Fruit fly (Drosophila melanogaster) S2 (cell line): ENCODE measurements around the gene Abd-B.
A peak's percentile ranks its signal among the peaks of the same experiment; 100 is the strongest.
"Not testable (repeated sequence)": the region's sequence is repeated elsewhere in the genome, so short reads cannot be mapped to it uniquely, and the experiment has no call there.

Source experiments
- CG8478 ChIP-seq: fragments of >200 bp; optimal IDR thresholded peaks from 2 replicates; lab custom pipeline; 2018
- CTCF ChIP-seq, 2 experiments: fragments of >200 bp; optimal IDR thresholded peaks; 2 replicates each; lab custom pipeline; 2018

Gene Abd-B

DNA sequence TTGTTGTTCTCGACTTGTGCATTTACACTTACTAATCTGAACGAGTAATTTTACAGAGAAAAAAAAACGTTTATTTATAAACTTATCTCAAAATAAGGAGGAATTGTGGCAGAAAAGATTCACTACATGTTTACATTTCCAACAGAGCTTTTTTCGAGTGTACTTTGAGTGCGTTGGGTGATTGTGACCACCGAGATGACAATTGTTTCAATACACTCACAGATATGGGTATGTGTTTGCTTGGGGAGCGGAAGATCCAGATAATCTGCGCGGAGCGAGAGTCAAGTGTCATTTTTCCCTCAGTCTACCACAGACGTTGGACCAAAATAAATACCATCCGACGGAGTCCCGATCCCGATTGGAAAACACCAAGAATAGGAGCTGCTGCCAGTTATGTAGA is 16.5 kb upstream of the Abd-B start, which contains the start of gene MESK4:
Gene MESK4 (plus strand): TSS at position 301 of the 400 bp plus-strand sequence.
- TF ChIP-seq CTCF (optimal IDR thresholded peaks at IDR 0.05; lab: Kevin White, UChicago); CG8478 (lab: Kevin White, UChicago): not testable (repeated sequence)

dm6 chr3R:16987924-16988298 is 15.9 kb upstream of the Abd-B start:
- TF ChIP-seq CG8478 (lab: Kevin White, UChicago) (no peak), CTCF (optimal IDR thresholded peaks at IDR 0.05; lab: Kevin White, UChicago) (no peak)

dm6 chr3R:16987220-16987923 is 15.3 kb upstream of the Abd-B start, which contains the start of gene CG18622:
Gene CG18622 (minus strand): TSS chr3R:16987732.
- TF ChIP-seq CG8478 (lab: Kevin White, UChicago) (no peak), CTCF (optimal IDR thresholded peaks at IDR 0.05; lab: Kevin White, UChicago) (no peak)

DNA sequence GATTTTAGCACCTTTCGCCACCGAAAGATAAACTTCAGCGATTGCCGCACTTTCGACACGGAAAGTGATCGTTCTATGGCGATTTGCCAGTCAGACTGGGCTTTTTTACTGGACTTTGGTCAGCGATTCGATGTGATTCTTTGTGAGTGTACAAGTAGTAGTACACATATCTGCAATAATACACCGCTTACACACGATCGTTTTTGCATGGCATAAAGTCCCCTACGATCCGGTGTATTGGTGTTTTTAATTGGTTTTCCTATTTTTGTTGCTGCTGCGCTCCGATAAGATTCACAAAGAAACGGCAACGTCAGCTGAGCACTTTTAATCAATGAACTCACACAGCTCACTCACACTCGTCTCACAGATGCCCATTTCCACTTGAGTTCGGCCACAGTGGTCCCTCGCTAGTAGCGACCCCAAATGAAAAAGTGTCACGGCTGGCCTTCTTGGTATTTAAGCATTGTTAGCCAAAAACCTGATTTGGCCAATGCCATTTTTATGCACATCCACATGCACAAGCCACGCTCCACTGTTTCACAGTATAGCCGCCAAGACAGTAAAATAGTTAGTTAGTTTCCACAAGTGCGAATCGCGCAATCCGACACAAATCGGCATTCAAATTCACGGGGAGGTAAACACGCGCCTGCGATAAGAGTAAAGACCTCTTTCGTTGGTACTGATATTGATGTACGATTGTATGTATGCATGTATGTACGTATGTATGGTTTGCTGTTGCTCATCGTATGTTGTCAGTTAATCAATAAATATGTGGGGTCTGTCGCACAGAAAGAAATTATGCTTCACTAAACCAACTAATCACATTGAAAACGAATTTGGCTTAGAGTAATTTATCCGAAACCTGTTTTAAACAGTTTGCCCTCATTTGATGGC is 14.4 kb upstream of the Abd-B start:
- no peak for TF ChIP-seq CTCF (optimal IDR thresholded peaks at IDR 0.05; lab: Kevin White, UChicago)
- no peak for TF ChIP-seq CG8478 (lab: Kevin White, UChicago)

dm6 chr3R:16985547-16985946 is 13.5 kb upstream of the Abd-B start:
- TF ChIP-seq CG8478 (lab: Kevin White, UChicago) = no peak
- TF ChIP-seq CTCF (optimal IDR thresholded peaks at IDR 0.05; lab: Kevin White, UChicago) = no peak

- TF ChIP-seq CG8478 (lab: Kevin White, UChicago) (no peak), CTCF (optimal IDR thresholded peaks at IDR 0.05; lab: Kevin White, UChicago) (no peak)
Observed at dm6 chr3R:16984221-16984620, 12.2 kb upstream of the Abd-B start.

DNA sequence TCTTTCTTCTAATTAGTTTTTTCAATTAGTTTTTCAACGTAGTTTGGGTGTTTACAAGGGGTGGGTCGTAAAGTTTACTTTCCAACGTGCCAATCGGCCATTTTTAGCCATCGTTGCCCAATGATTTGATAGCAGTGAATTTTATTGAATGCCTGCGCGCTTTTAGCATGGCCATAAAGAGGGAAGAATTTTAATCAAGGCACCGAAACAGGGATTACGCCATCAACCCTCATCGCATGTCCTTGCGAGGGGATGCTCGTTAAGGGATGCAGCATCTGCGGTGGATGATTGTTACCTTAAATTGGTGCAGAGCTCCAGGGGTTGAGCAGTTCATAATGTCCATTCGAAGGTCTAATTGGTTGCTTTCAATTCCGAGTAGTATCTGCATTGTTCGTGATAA is 11.0 kb upstream of the Abd-B start:
- TF ChIP-seq CTCF (optimal IDR thresholded peaks at IDR 0.05; lab: Kevin White, UChicago) (no peak), CG8478 (lab: Kevin White, UChicago) (no peak)

- TF ChIP-seq CG8478 (lab: Kevin White, UChicago) (no peak), CTCF (optimal IDR thresholded peaks at IDR 0.05; lab: Kevin White, UChicago) (no peak)
Observed at dm6 chr3R:16982108-16982707, 10.2 kb upstream of the Abd-B start, which contains the start of gene AhcyL2. Gene AhcyL2 (minus strand): TSS chr3R:16982158.

- TF ChIP-seq CTCF (optimal IDR thresholded peaks at IDR 0.05; lab: Kevin White, UChicago) (no peak), CG8478 (lab: Kevin White, UChicago) (no peak)
Observed at dm6 chr3R:16980958-16981623, 9.1 kb upstream of the Abd-B start.

dm6 chr3R:16977745-16978305 is 5.8 kb upstream of the Abd-B start, which contains the start of gene Actn3:
Gene Actn3 (minus strand): TSS chr3R:16977795.
- no peak for TF ChIP-seq CG8478 (lab: Kevin White, UChicago)
- TF ChIP-seq CTCF (optimal IDR thresholded peaks at IDR 0.05; lab: Kevin White, UChicago) = peak in 1 of 2 experiments; percentile 63

DNA sequence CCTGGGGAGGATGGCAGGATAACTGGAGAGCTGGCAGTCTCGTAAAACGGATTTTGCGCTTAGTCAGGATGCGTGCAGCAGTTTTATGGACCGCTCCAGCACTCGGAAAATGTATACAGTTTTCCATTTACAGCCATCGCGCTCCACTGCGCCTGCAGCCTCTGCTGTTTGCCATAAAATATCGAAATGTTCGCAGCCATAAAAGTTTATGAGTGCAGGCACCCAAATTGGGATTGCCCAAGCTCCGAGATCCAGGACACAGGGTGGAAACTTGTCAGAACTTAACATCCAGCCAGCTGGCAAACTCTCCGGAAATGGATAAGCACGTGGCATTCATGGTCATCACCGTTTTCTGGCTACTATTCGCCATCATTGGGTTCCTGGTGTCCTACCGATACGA is 2.9 kb upstream of the Abd-B start, which contains the start of gene VhaM9.7-d:
Gene VhaM9.7-d (plus strand): TSS at position 301 of the 400 bp plus-strand sequence.
- no peak for TF ChIP-seq CTCF (optimal IDR thresholded peaks at IDR 0.05; lab: Kevin White, UChicago)

DNA sequence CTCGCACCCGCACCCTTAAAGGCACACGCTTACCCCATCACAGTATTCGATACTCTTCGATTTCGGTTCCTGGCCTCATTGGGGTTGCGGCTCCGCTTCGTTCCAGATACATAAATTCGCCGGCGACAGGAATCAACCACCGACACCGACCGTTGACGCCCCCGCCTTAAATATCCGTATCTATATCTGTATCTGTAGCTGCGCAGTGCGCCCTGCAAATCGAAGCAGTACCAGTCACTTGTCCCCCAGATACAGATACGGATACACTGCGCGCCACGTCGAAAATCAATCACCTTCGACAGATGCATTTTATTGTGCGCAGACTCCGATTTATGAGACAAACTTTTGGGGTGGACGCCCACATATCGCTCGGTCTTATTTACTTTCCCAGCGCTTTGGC is 539 bp upstream of the Abd-B start:
- no peak for TF ChIP-seq CTCF (optimal IDR thresholded peaks at IDR 0.05; lab: Kevin White, UChicago)
- TF ChIP-seq CG8478 (lab: Kevin White, UChicago) = no peak
